Worm (Caenorhabditis elegans): Measurements from ENCODE around the gene rbr-2.

DNA sequence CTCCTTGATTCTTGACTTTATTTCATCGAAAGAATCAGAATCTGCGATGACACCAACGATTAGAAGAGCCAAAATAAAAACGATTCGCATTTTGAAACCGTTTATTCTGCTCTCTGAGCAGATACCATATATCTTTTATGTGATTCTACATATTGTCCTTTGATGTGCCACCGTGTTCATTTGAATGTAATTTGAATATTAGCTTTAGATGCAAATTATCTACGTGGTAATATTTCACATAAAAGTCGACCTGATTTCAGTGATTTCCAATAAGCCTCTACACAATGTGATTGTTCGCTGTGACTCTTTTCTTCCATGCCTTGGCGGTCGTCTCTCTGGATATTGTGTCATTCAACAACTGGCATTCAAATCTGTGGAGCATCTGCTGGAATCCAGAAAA is 20.8 kb upstream of the rbr-2 start, which contains the start of the genes F13E9.9 and F13E9.19:
- TF ChIP-seq unc-62 (GFP tag; optimal IDR thresholded peaks at IDR 0.05) (no peak), ham-2 (GFP tag; optimal IDR thresholded peaks at IDR 0.05) (no peak), nhr-237 (tag; optimal IDR thresholded peaks at IDR 0.05) (no peak)

Data from whole organism, mixed stage, embryonic.